Fruit fly (Drosophila melanogaster) whole organism, prepupa: ENCODE measurements around the gene CG7766.
"Not testable (repeated sequence)": the region's sequence is repeated elsewhere in the genome, so short reads cannot be mapped to it uniquely, and the experiment has no call there.

Experiments
- Blimp-1 ChIP-seq: fragments of 200-800 bp; sonication (Bioruptor generic); optimal IDR thresholded peaks from 3 replicates; lab custom pipeline; 2017; ENCODE audit warnings: missing biosample characterization, missing genetic modification characterization, mild to moderate bottlenecking, moderate library complexity, missing genetic modification reagents
- CG10631 ChIP-seq: fragments of 200-800 bp; sonication (Bioruptor generic); optimal IDR thresholded peaks from 2 replicates; lab custom pipeline; 2016; ENCODE audit warnings: missing biosample characterization, missing genetic modification characterization
- CG10669 ChIP-seq: fragments of 200-800 bp; sonication (Bioruptor generic); optimal IDR thresholded peaks from 3 replicates; lab custom pipeline; 2018; ENCODE audit warnings: missing biosample characterization, mild to moderate bottlenecking, missing genetic modification characterization, moderate library complexity
- CG11294 ChIP-seq: fragments of 200-800 bp; sonication (Bioruptor generic); IDR thresholded peaks from 2 replicates; pipeline ENCODE4 v1.3.6; 2022; ENCODE audit warnings: missing biosample characterization, missing genetic modification characterization
- CG11762 ChIP-seq: fragments of 200-800 bp; sonication (Bioruptor generic); optimal IDR thresholded peaks from 3 replicates; lab custom pipeline; 2016; ENCODE audit warnings: missing biosample characterization, missing genetic modification characterization; ENCODE audit not compliant: insufficient read depth
- CG11902 ChIP-seq: fragments of 200-800 bp; sonication (Bioruptor generic); optimal IDR thresholded peaks from 3 replicates; lab custom pipeline; 2016; ENCODE audit warnings: missing biosample characterization, missing genetic modification characterization
- CG1621 ChIP-seq: fragments of 200-800 bp; sonication (Bioruptor generic); optimal IDR thresholded peaks from 3 replicates; lab custom pipeline; 2018; ENCODE audit warnings: missing biosample characterization, mild to moderate bottlenecking, missing genetic modification characterization
- CG3032 ChIP-seq: fragments of 200-800 bp; optimal IDR thresholded peaks from 2 replicates; lab custom pipeline; 2019; ENCODE audit warnings: missing biosample characterization, mild to moderate bottlenecking, missing genetic modification characterization, moderate library complexity
- CG32006 ChIP-seq: fragments of 200-800 bp; sonication (Bioruptor generic); optimal IDR thresholded peaks from 3 replicates; lab custom pipeline; 2017; ENCODE audit warnings: missing biosample characterization, mild to moderate bottlenecking, missing genetic modification characterization
- CG34406 ChIP-seq: fragments of 200-800 bp; sonication (Bioruptor generic); optimal IDR thresholded peaks from 3 replicates; lab custom pipeline; 2016; ENCODE audit warnings: missing biosample characterization, missing genetic modification characterization
- CG3919 ChIP-seq: fragments of 200-800 bp; sonication (Bioruptor generic); optimal IDR thresholded peaks from 3 replicates; lab custom pipeline; 2016; ENCODE audit warnings: missing biosample characterization, missing genetic modification characterization
- CG4318 ChIP-seq: fragments of 200-800 bp; sonication (Bioruptor generic); optimal IDR thresholded peaks from 3 replicates; lab custom pipeline; 2017; ENCODE audit warnings: missing biosample characterization, mild to moderate bottlenecking, missing genetic modification characterization
- CG6163 ChIP-seq: fragments of 200-800 bp; sonication (Bioruptor generic); IDR thresholded peaks from 3 replicates; pipeline ENCODE4 v1.3.6; 2022; ENCODE audit warnings: missing biosample characterization, missing genetic modification characterization
- CG6276 ChIP-seq: fragments of 200-800 bp; sonication (Bioruptor generic); optimal IDR thresholded peaks from 2 replicates; lab custom pipeline; 2017; ENCODE audit warnings: missing biosample characterization, mild to moderate bottlenecking, missing genetic modification characterization
- CG6808 ChIP-seq: fragments of 200-800 bp; sonication (Bioruptor generic); optimal IDR thresholded peaks from 3 replicates; lab custom pipeline; 2017; ENCODE audit warnings: missing biosample characterization, missing genetic modification characterization, mild to moderate bottlenecking, moderate library complexity, missing genetic modification reagents
- CG6854 ChIP-seq: fragments of 200-800 bp; sonication (Bioruptor generic); optimal IDR thresholded peaks from 2 replicates; lab custom pipeline; 2017; ENCODE audit warnings: missing biosample characterization, mild to moderate bottlenecking, missing genetic modification characterization
- CG7368 ChIP-seq: fragments of 200-800 bp; sonication (Bioruptor generic); optimal IDR thresholded peaks from 3 replicates; lab custom pipeline; 2016; ENCODE audit warnings: missing biosample characterization, missing genetic modification characterization
- CG8119 ChIP-seq: fragments of 200-800 bp; sonication (Bioruptor generic); IDR thresholded peaks from 3 replicates; pipeline ENCODE4 v1.3.6; 2022; ENCODE audit warnings: missing biosample characterization, missing genetic modification characterization
- CG8632 ChIP-seq: fragments of 200-800 bp; sonication (Bioruptor generic); optimal IDR thresholded peaks from 3 replicates; lab custom pipeline; 2016; ENCODE audit warnings: missing biosample characterization, missing genetic modification characterization
- CG9139 ChIP-seq: fragments of 200-800 bp; sonication (Bioruptor generic); optimal IDR thresholded peaks from 3 replicates; lab custom pipeline; 2017; ENCODE audit warnings: missing biosample characterization, mild to moderate bottlenecking, missing genetic modification characterization
- Eip75B ChIP-seq: fragments of 200-800 bp; sonication (Bioruptor generic); optimal IDR thresholded peaks from 3 replicates; lab custom pipeline; 2016; ENCODE audit warnings: missing biosample characterization, missing genetic modification characterization
- Eip78C ChIP-seq: fragments of 200-800 bp; sonication (Bioruptor generic); peaks from one replicate; lab custom pipeline; 2016; ENCODE audit warnings: missing biosample characterization, missing genetic modification characterization
- Eip93F ChIP-seq: fragments of 200-800 bp; sonication (Bioruptor generic); optimal IDR thresholded peaks from 2 replicates; lab custom pipeline; 2016; ENCODE audit warnings: missing biosample characterization, mild to moderate bottlenecking, missing genetic modification characterization
- Ets21C ChIP-seq: fragments of 200-800 bp; sonication (Bioruptor generic); optimal IDR thresholded peaks from 3 replicates; lab custom pipeline; 2016; ENCODE audit warnings: missing biosample characterization, missing genetic modification characterization
- Gug ChIP-seq: fragments of 200-800 bp; sonication (Bioruptor generic); IDR thresholded peaks from 2 replicates; pipeline ENCODE4 v1.3.6; 2022; ENCODE audit warnings: missing biosample characterization, missing genetic modification characterization
- Hr4 ChIP-seq: fragments of 200-800 bp; sonication (Bioruptor generic); optimal IDR thresholded peaks from 3 replicates; lab custom pipeline; 2016; ENCODE audit warnings: missing biosample characterization, missing genetic modification characterization
- Met ChIP-seq: fragments of 200-800 bp; sonication (Bioruptor generic); optimal IDR thresholded peaks from 3 replicates; lab custom pipeline; 2016; ENCODE audit warnings: missing biosample characterization, missing genetic modification characterization
- OdsH ChIP-seq: fragments of 200-800 bp; sonication (Bioruptor generic); optimal IDR thresholded peaks from 3 replicates; lab custom pipeline; 2016; ENCODE audit warnings: missing biosample characterization, missing genetic modification characterization
- Smox ChIP-seq: fragments of 200-800 bp; sonication (Bioruptor generic); optimal IDR thresholded peaks from 3 replicates; lab custom pipeline; 2016; ENCODE audit warnings: missing biosample characterization, missing genetic modification characterization
- Sox102F ChIP-seq: fragments of 200-800 bp; sonication (Bioruptor generic); optimal IDR thresholded peaks from 2 replicates; lab custom pipeline; 2016; ENCODE audit warnings: missing biosample characterization, mild to moderate bottlenecking, missing genetic modification characterization
- Sox14 ChIP-seq: fragments of 200-800 bp; sonication (Bioruptor generic); optimal IDR thresholded peaks from 3 replicates; lab custom pipeline; 2016; ENCODE audit warnings: missing biosample characterization, missing genetic modification characterization
- acj6 ChIP-seq: fragments of 200-800 bp; sonication (Bioruptor generic); optimal IDR thresholded peaks from 3 replicates; lab custom pipeline; 2016; ENCODE audit warnings: missing biosample characterization, missing genetic modification characterization
- dsx ChIP-seq: fragments of 200-800 bp; optimal IDR thresholded peaks from 3 replicates; lab custom pipeline; 2019; ENCODE audit warnings: missing biosample characterization, mild to moderate bottlenecking, missing genetic modification characterization, moderate library complexity; ENCODE audit not compliant: poor library complexity, severe bottlenecking
- eg ChIP-seq: fragments of 200-800 bp; sonication (Bioruptor generic); IDR thresholded peaks from 3 replicates; pipeline ENCODE4 v1.3.6; 2022; ENCODE audit warnings: missing biosample characterization, missing genetic modification characterization
- esn ChIP-seq: fragments of 200-800 bp; sonication (Bioruptor generic); optimal IDR thresholded peaks from 2 replicates; lab custom pipeline; 2016; ENCODE audit warnings: missing biosample characterization, mild to moderate bottlenecking, missing genetic modification characterization, moderate library complexity
- fd85E ChIP-seq: fragments of 200-800 bp; sonication (Bioruptor generic); optimal IDR thresholded peaks from 3 replicates; lab custom pipeline; 2016; ENCODE audit warnings: missing biosample characterization, missing genetic modification characterization
- lz ChIP-seq: fragments of 200-800 bp; sonication (Bioruptor generic); optimal IDR thresholded peaks from 3 replicates; lab custom pipeline; 2016; ENCODE audit warnings: missing biosample characterization, missing genetic modification characterization
- net ChIP-seq: fragments of 200-800 bp; sonication (Bioruptor generic); optimal IDR thresholded peaks from 3 replicates; lab custom pipeline; 2016; ENCODE audit warnings: missing biosample characterization, missing genetic modification characterization
- pdm3 ChIP-seq: fragments of 200-800 bp; sonication (Bioruptor generic); optimal IDR thresholded peaks from 3 replicates; lab custom pipeline; 2016; ENCODE audit warnings: missing biosample characterization, missing genetic modification characterization
- salr ChIP-seq, 2 experiments: fragments of 200-800 bp; sonication (Bioruptor generic); optimal IDR thresholded peaks; 3 replicates each; lab custom pipeline; 2016 to 2018; ENCODE audit warnings: missing biosample characterization in 2 of 2, missing genetic modification characterization in 2 of 2, mild to moderate bottlenecking in 1 of 2
- ss ChIP-seq, 2 experiments: fragments of 200-800 bp; sonication (Bioruptor generic); optimal IDR thresholded peaks; 2 replicates in 1 of 2; 3 replicates in 1 of 2; lab custom pipeline; 2017 to 2018; ENCODE audit warnings: mild to moderate bottlenecking in 2 of 2, missing biosample characterization in 2 of 2, missing genetic modification characterization in 2 of 2, moderate library complexity in 1 of 2
- svp ChIP-seq: fragments of 200-800 bp; sonication (Bioruptor generic); peaks from one replicate; lab custom pipeline; 2016; ENCODE audit warnings: missing biosample characterization, missing genetic modification characterization

CG7766 gene

DNA sequence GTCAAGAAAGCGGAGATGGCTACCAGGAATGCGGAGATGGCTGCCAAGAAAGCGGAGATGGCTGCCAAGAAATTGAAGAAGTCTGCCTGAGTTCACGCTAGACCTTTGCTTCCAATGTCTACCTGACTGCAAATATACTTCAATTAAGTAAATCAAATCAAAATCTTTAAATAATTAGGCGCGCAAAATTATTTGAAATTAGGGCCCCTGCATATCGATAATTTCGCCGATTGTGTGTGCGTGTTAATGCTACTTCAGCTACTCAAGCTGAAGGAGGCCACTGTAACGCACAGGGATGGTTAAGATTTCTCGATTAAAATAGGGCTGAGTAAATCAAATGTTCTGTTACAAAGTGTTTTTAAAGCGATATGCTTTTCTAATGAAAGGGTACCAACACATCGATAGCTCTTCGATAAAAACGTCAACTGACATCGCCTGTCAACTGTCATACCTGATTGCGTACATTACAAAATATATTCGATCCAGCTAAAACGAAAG is 15.6 kb downstream of the CG7766 start, which contains the start of gene CG6999:
CG6999 (plus strand) TSS at position 448 of the 498 bp plus-strand sequence.
- TF ChIP-seq CG6854, lz, Eip75B (GFP tag; lab: Kevin White, UChicago): not testable (repeated sequence)

- TF ChIP-seq net (GFP tag; lab: Kevin White, UChicago); CG6163 (GFP tag; lab: Robert Waterston, UW); Gug (GFP tag; lab: Robert Waterston, UW): not testable (repeated sequence)
These were observed 16.8 kb downstream of the CG7766 start, which contains the start of gene CG32706 for dm6 chrX:9086702-9087179. TSS of gene CG32706 (plus strand) at chrX:9087129.

DNA sequence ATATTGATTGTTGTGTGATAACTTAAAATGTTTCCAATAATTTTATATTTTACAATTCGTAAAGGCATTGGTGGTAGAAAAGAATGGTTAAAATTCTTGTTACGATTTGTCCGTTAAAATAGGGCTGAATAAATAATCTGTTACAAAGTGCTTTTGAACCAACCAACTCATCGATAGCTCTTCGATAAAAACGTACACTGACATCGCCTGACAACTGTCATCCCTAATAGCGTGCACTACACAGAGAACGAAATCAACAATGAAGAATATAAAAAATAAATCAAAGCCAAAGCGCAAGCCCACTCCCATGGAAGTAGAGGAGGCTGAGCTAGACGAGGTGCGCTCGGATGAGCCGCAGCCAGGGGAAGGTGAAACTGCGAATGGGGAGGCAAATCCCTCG is 17.8 kb downstream of the CG7766 start, which contains the start of gene CG32708:
CG32708 (plus strand) TSS at position 207 of the 400 bp plus-strand sequence.
- TF ChIP-seq Smox (GFP tag; lab: Kevin White, UChicago), result no peak
- TF ChIP-seq eg, result no peak
- peak; percentile 35 for TF ChIP-seq dsx (GFP tag; lab: Kevin White, UChicago)
- TF ChIP-seq Eip78C (GFP tag; lab: Kevin White, UChicago), result peak; percentile 49
- TF ChIP-seq CG6163 (GFP tag; lab: Robert Waterston, UW), result no peak
- no peak for TF ChIP-seq CG34406 (GFP tag; lab: Kevin White, UChicago)
- TF ChIP-seq CG9139 (GFP tag; lab: Kevin White, UChicago), result no peak
- TF ChIP-seq Hr4, result no peak
- TF ChIP-seq CG8632 (GFP tag; lab: Kevin White, UChicago), result no peak
- no peak for TF ChIP-seq CG11294
- no peak for TF ChIP-seq CG1621 (tag; lab: Kevin White, UChicago)
- no peak for TF ChIP-seq CG4318
- TF ChIP-seq salr (GFP tag; optimal IDR thresholded peaks at IDR 0.05; lab: Kevin White, UChicago), result no peak
- no peak for TF ChIP-seq CG6276
- TF ChIP-seq svp (GFP tag; lab: Kevin White, UChicago), result no peak
- no peak for TF ChIP-seq CG3919 (GFP tag; lab: Kevin White, UChicago)

dm6 chrX:9082600-9082999 is 20.9 kb downstream of the CG7766 start, which contains the start of gene APC4:
TSS of gene APC4 (plus strand) at chrX:9082931.
- TF ChIP-seq Sox14 (GFP tag; lab: Kevin White, UChicago), result peak; percentile 48
- TF ChIP-seq CG10669 (GFP tag; lab: Kevin White, UChicago), result peak; percentile 31
- no peak for TF ChIP-seq dsx (GFP tag; lab: Kevin White, UChicago)
- peak; percentile 5 for TF ChIP-seq CG11902 (GFP tag; lab: Kevin White, UChicago)
- no peak for TF ChIP-seq Gug (GFP tag; lab: Robert Waterston, UW)
- TF ChIP-seq Blimp-1 (GFP tag; lab: Kevin White, UChicago), result no peak
- no peak for TF ChIP-seq CG8632 (GFP tag; lab: Kevin White, UChicago)
- TF ChIP-seq ss (GFP tag; optimal IDR thresholded peaks at IDR 0.05; lab: Kevin White, UChicago), result peak; percentile 7 to 30
- peak; percentile 43 for TF ChIP-seq pdm3 (GFP tag; lab: Kevin White, UChicago)
- TF ChIP-seq eg, result no peak
- TF ChIP-seq svp (GFP tag; lab: Kevin White, UChicago), result peak; percentile 71
- no peak for TF ChIP-seq CG7368
- TF ChIP-seq OdsH (GFP tag; lab: Kevin White, UChicago), result peak; percentile 34
- TF ChIP-seq CG32006 (GFP tag; lab: Kevin White, UChicago), result peak; percentile 44
- peak; percentile 11 for TF ChIP-seq Ets21C
- TF ChIP-seq CG8119 (GFP tag; lab: Robert Waterston, UW), result no peak
- peak; percentile 55 for TF ChIP-seq esn (GFP tag; lab: Kevin White, UChicago)
- TF ChIP-seq CG10631 (GFP tag; lab: Kevin White, UChicago), result peak; percentile 48
- TF ChIP-seq CG11762 (GFP tag; lab: Kevin White, UChicago), result no peak
- TF ChIP-seq Hr4, result no peak
- no peak for TF ChIP-seq CG9139 (GFP tag; lab: Kevin White, UChicago)
- TF ChIP-seq CG3032, result peak; percentile 47
- TF ChIP-seq CG6808, result peak; percentile 38
- no peak for TF ChIP-seq net (GFP tag; lab: Kevin White, UChicago)
- no peak for TF ChIP-seq Eip93F
- peak; percentile 80 for TF ChIP-seq Eip78C (GFP tag; lab: Kevin White, UChicago)
- no peak for TF ChIP-seq Met (GFP tag; lab: Kevin White, UChicago)
- no peak for TF ChIP-seq CG1621 (tag; lab: Kevin White, UChicago)
- no peak for TF ChIP-seq CG4318
- TF ChIP-seq Smox (GFP tag; lab: Kevin White, UChicago), result no peak
- TF ChIP-seq CG34406 (GFP tag; lab: Kevin White, UChicago), result no peak
- TF ChIP-seq Sox102F (GFP tag; lab: Kevin White, UChicago), result no peak
- no peak for TF ChIP-seq fd85E (GFP tag; lab: Kevin White, UChicago)
- TF ChIP-seq acj6 (GFP tag; lab: Kevin White, UChicago), result peak; percentile 24
- TF ChIP-seq Eip75B (GFP tag; lab: Kevin White, UChicago), result peak; percentile 40
